Worm (Caenorhabditis elegans): ENCODE results near the gene hsp-60.

Gene hsp-60

DNA sequence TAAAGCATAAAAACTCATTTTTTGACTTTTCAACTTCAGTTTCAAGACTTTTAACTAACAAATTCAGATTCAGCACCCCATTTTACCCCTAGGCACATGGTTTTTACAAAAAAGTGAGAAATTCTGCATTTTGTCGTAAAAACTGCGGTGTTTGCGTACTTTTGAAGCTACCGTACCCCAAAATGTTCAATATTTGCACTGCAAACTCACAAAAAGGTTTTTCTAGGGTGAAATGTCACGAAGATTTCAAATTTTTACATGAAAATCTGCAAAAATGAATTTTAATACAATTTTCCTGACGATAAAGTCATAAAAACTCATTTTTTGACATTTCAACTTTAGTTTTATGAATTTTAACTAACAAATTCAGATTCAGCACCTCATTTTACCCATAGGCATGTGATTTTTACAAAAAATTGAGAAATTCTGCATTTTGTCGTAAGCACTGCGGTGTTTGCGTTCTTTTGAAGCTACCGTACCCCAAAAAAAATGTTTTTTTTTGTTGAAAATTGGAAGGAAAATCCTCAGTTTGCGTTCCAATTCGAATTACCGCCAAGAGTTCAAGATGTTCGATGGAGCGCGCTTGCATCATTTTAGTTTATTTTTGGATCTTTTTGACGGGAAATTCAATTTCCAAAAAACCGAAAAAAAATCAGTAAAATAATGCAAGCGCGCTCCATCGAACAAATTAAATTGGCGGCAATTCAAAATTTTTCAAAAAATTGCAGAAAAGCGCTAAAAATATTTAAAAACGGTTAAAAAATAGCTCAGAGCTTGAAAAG lies 3.1 kb upstream of the hsp-60 start (continued):
- TF ChIP-seq Y105C5A.15 (GFP tag; IDR thresholded peaks at IDR 0.05) (peak; percentile 69; the same call in 1 of the 2 replicates), unc-130 (GFP tag; optimal IDR thresholded peaks at IDR 0.05) (peak; percentile 37), zfp-2 (tag; optimal IDR thresholded peaks at IDR 0.05) (no peak), daf-8 (GFP tag; IDR thresholded peaks at IDR 0.05) (0 out of 2 replicates have a peak, but pooled peaks have one; percentile 19), F44E2.7 (GFP tag; IDR thresholded peaks at IDR 0.05) (no peak), lin-13 (GFP tag; optimal IDR thresholded peaks at IDR 0.05) (peak; percentile 68), ceh-28 (tag; optimal IDR thresholded peaks at IDR 0.05) (no peak)

DNA sequence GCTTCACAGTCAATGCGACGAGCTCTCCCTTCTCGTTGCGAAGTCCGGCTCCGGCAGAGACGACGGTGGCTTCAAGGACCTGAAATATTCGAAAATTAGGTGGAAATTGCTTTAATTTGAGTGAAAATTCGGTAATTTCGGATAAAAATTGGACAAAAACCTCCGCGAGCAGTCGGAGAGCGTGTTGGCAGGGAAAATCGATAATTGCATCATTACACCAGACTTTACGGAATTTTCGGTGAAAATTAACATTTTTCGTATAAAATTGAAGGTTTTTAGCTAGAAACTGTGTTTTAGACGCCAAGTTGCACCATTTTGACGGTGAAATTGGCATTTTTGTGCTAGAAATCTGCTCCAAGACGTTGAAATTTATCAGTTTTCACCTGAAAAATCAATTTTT lies 1.2 kb upstream of the hsp-60 start:
- no peak for TF ChIP-seq mep-1 (tag; optimal IDR thresholded peaks at IDR 0.05)
- TF ChIP-seq ceh-62 (tag; optimal IDR thresholded peaks at IDR 0.05), result no peak
- TF ChIP-seq egl-43 (GFP tag; IDR thresholded peaks at IDR 0.05), result no peak
- TF ChIP-seq T26A8.4 (GFP tag; IDR thresholded peaks at IDR 0.05), result 0 out of 2 replicates have a peak, but pooled peaks have one; percentile 15
- no peak for TF ChIP-seq tag-97 (GFP tag; IDR thresholded peaks at IDR 0.05)
- TF ChIP-seq aha-1 (tag), result peak; percentile 73

DNA sequence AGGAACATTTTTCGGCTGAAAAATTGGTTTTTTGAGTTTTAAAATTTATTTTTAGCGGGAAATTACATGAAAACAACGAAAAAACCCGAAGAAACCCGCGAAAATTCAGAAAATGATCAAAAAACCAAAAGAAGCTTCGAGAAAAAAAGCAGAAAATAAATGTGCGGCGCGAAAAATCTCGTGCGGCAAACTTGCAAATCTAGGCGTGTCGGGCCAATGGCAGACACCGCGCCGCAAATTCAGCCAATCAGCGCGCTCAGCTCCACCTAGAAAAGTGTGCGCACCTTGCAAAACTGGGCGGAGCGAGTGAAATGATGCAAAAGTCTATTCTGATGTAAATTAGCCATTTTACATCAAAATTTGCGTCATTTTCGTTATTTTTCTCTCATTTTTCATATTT lies 627 bp upstream of the hsp-60 start, which contains the start of gene Y22D7AL.10:
Y22D7AL.10 (minus strand) TSS at position 15 of the 400 bp plus-strand sequence.
- TF ChIP-seq lin-29 (GFP tag; IDR thresholded peaks at IDR 0.05), result peak; percentile 98
- TF ChIP-seq set-16 (GFP tag; IDR thresholded peaks at IDR 0.05), result peak; percentile 92
- TF ChIP-seq dmd-6 (GFP tag; IDR thresholded peaks at IDR 0.05), result peak; percentile 95
- TF ChIP-seq ctbp-1 (GFP tag; IDR thresholded peaks at IDR 0.05), result peak; percentile 98
- peak; percentile 97 for TF ChIP-seq spr-1 (tag; optimal IDR thresholded peaks at IDR 0.05)
- TF ChIP-seq pqm-1 (tag; optimal IDR thresholded peaks at IDR 0.05), result no peak
- peak; percentile 89 for TF ChIP-seq nhr-111 (GFP tag; optimal IDR thresholded peaks at IDR 0.05)
- TF ChIP-seq tra-1 (GFP tag; IDR thresholded peaks at IDR 0.05), result peak; percentile 97
- TF ChIP-seq mxl-3 (GFP tag; optimal IDR thresholded peaks at IDR 0.05), result peak; percentile 72
- TF ChIP-seq fkh-10 (GFP tag; optimal IDR thresholded peaks at IDR 0.05), result peak; percentile 97
- peak; percentile 95 for TF ChIP-seq nhr-42 (GFP tag; IDR thresholded peaks at IDR 0.05)
- TF ChIP-seq spr-3 (GFP tag; optimal IDR thresholded peaks at IDR 0.05), result peak; percentile 98
- no peak for TF ChIP-seq nhr-237 (tag; optimal IDR thresholded peaks at IDR 0.05)
- TF ChIP-seq sdz-12 (GFP tag; optimal IDR thresholded peaks at IDR 0.05), result peak; percentile 78
- TF ChIP-seq lin-39 (tag; optimal IDR thresholded peaks at IDR 0.05), result peak; percentile 17
- peak; percentile 53; the same call in 1 of the 2 replicates for TF ChIP-seq lim-7 (GFP tag; IDR thresholded peaks at IDR 0.05)
- peak; percentile 97 for TF ChIP-seq duxl-1 (tag; optimal IDR thresholded peaks at IDR 0.05; ENCODE audit: poor library complexity)
- peak; percentile 83 to 95 for TF ChIP-seq daf-16 (GFP tag; optimal IDR thresholded peaks at IDR 0.05)
- TF ChIP-seq daf-16 (tag; optimal IDR thresholded peaks at IDR 0.05), result peak; percentile 71
- peak; percentile 93 for TF ChIP-seq D1046.2 (GFP tag; IDR thresholded peaks at IDR 0.05)
- TF ChIP-seq nhr-11 (tag; optimal IDR thresholded peaks at IDR 0.05), result peak; percentile 93
- TF ChIP-seq F10B5.3 (tag; optimal IDR thresholded peaks at IDR 0.05), result peak; percentile 94
- TF ChIP-seq ceh-20 (GFP tag; IDR thresholded peaks at IDR 0.05), result peak; percentile 97
- no peak for TF ChIP-seq F26F4.8 (GFP tag; conservative IDR thresholded peaks at IDR 0.05)
- peak; percentile 17 for TF ChIP-seq zag-1 (tag; optimal IDR thresholded peaks at IDR 0.05)
- TF ChIP-seq zfp-3 (GFP tag; conservative IDR thresholded peaks at IDR 0.05), result peak; percentile 96
- TF ChIP-seq attf-4 (tag; optimal IDR thresholded peaks at IDR 0.05), result no peak
- peak; percentile 99 for TF ChIP-seq mep-1 (tag; optimal IDR thresholded peaks at IDR 0.05)
- no peak for TF ChIP-seq ceh-62 (tag; optimal IDR thresholded peaks at IDR 0.05)
- no peak for TF ChIP-seq egl-27 (tag; optimal IDR thresholded peaks at IDR 0.05)
- TF ChIP-seq nhr-10 (tag; optimal IDR thresholded peaks at IDR 0.05), result peak; percentile 93
- TF ChIP-seq unc-39 (tag; optimal IDR thresholded peaks at IDR 0.05), result no peak
- TF ChIP-seq lin-13 (GFP tag; optimal IDR thresholded peaks at IDR 0.05), result peak; percentile 98
- TF ChIP-seq dmd-9 (GFP tag; IDR thresholded peaks at IDR 0.05), result peak; percentile 95
- TF ChIP-seq nhr-77 (tag; optimal IDR thresholded peaks at IDR 0.05), result peak; percentile 90
- peak; percentile 95 for TF ChIP-seq lin-1 (GFP tag; IDR thresholded peaks at IDR 0.05)
- peak; percentile 98 for TF ChIP-seq T26A8.4 (GFP tag; IDR thresholded peaks at IDR 0.05)
- peak; percentile 83 for TF ChIP-seq ztf-7 (tag; optimal IDR thresholded peaks at IDR 0.05)
- TF ChIP-seq nhr-48 (tag; optimal IDR thresholded peaks at IDR 0.05), result peak; percentile 92
